Worm (Caenorhabditis elegans) whole organism, mixed stage, embryonic: ENCODE measurements around the gene mvb-12.
A peak's percentile ranks its signal among the peaks of the same experiment; 100 is the strongest.

ENCODE experiments used
- elt-1 ChIP-seq: sonication (generic microtip); optimal IDR thresholded peaks from 2 replicates; lab custom pipeline; 2017; ENCODE audit warnings: missing genetic modification characterization, mild to moderate bottlenecking, missing compliant biosample characterization, antibody characterized with exemption, moderate library complexity, borderline replicate concordance; ENCODE audit not compliant: insufficient read depth
- lsy-2 ChIP-seq: fragments of 150-350 bp; optimal IDR thresholded peaks from 2 replicates; lab custom pipeline; 2014; ENCODE audit warnings: missing biosample characterization, missing genetic modification characterization
- snpc-4 ChIP-seq: fragments of 150-350 bp; optimal IDR thresholded peaks from 2 replicates; lab custom pipeline; 2014; ENCODE audit warnings: missing biosample characterization, missing genetic modification characterization
- unc-39 ChIP-seq: fragments of 150-350 bp; optimal IDR thresholded peaks from 2 replicates; lab custom pipeline; 2014; ENCODE audit warnings: missing biosample characterization, missing genetic modification characterization

DNA sequence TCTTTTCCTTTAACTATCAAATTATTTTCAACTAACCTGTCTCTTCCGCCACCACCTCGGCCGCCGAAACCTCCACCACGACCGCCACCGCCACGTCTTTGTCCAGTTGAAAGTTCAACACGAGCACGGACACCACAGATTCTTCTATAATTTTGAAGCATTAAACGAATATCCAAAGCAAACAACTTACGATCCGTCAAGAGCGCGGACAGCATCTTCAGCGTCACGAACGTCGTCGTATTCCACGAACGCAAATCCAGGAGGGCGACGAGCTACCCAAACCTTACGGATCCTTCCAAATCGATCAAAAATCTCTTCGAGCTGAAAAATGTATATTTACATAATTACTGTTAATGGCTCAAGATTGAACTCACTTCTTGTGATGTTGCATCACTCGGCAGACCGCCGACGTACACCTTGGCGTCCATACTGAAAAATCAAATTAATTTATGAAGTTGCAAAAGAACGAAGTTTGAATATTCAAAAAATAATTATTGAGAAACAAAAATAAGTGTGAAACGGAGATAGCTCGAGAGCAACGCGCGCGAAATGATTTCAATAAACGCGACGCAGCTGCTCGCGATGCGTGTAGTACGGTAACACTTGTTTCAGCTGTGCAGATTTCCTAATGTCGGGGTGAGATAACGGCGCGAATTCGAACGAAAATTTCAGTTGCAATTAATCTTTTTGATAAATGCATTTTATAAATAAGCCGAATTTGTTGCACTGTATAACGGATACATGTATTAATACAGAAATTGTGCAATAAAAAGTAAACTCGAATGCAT, 39.3 kb upstream of the mvb-12 start, which contains the start of gene rsp-6:
- TF ChIP-seq lsy-2 (tag; lab: Kevin White, UChicago) (peak; percentile 98), snpc-4 (tag; lab: Kevin White, UChicago) (no peak), elt-1 (peak; percentile 30), unc-39 (tag; lab: Kevin White, UChicago) (no peak)
